Worm (Caenorhabditis elegans) whole organism, L4/young adult: ENCODE measurements around the gene phdh-1.

Experiments
- dao-5 ChIP-seq: sonication (generic microtip); optimal IDR thresholded peaks from 2 replicates; lab custom pipeline; 2016; ENCODE audit warnings: missing genotype, missing genetic modification characterization, moderate library complexity, missing compliant biosample characterization
- him-1 ChIP-seq: sonication (generic microtip); optimal IDR thresholded peaks from 2 replicates; lab custom pipeline; 2016; ENCODE audit warnings: missing genotype, missing genetic modification reagents, missing genetic modification characterization, missing compliant biosample characterization

ce11 chrII:13611186-13611585 lies 27.1 kb downstream of the phdh-1 start, which contains the start of gene gst-24:
- TF ChIP-seq dao-5 (tag; lab: Kevin White, UChicago), result no peak
- TF ChIP-seq him-1 (tag; lab: Kevin White, UChicago), result no peak
